Fruit fly (Drosophila melanogaster): ENCODE results near the gene CG7409.

The CG7409 gene

dm6 chr3L:7718561-7719417 is 35.4 kb upstream of the CG7409 start, which contains the start of gene Mcad (continued):
- peak; percentile 94 for TF ChIP-seq CG16779 (tag; optimal IDR thresholded peaks at IDR 0.05)
- TF ChIP-seq fd59A (GFP tag; optimal IDR thresholded peaks at IDR 0.05), result peak; percentile 94
- TF ChIP-seq Gug (GFP tag; IDR thresholded peaks at IDR 0.05), result peak; percentile 86
- TF ChIP-seq dsx (GFP tag; optimal IDR thresholded peaks at IDR 0.05; ENCODE audit: poor library complexity, severe bottlenecking), result peak; percentile 94
- peak; percentile 97 for TF ChIP-seq CG4318 (GFP tag; optimal IDR thresholded peaks at IDR 0.05)
- peak; percentile 89 for TF ChIP-seq CG6163 (GFP tag; IDR thresholded peaks at IDR 0.05)
- TF ChIP-seq Sox102F (GFP tag; optimal IDR thresholded peaks at IDR 0.05), result peak; percentile 97
- TF ChIP-seq Hr39 (GFP tag; optimal IDR thresholded peaks at IDR 0.05), result peak; percentile 91
- TF ChIP-seq CG6792 (GFP tag; optimal IDR thresholded peaks at IDR 0.05), result peak; percentile 97
- peak; percentile 97 for TF ChIP-seq CG8632 (GFP tag; optimal IDR thresholded peaks at IDR 0.05)
- TF ChIP-seq esn (GFP tag; optimal IDR thresholded peaks at IDR 0.05), result peak; percentile 98
- peak; percentile 83 for TF ChIP-seq fd85E (GFP tag; optimal IDR thresholded peaks at IDR 0.05)
- no peak for TF ChIP-seq Hr38 (GFP tag; optimal IDR thresholded peaks at IDR 0.05)
- peak; percentile 92 for TF ChIP-seq cyc (GFP tag; optimal IDR thresholded peaks at IDR 0.05)
- peak; percentile 95 for TF ChIP-seq CG3032 (tag; optimal IDR thresholded peaks at IDR 0.05)
- TF ChIP-seq fkh (GFP tag; optimal IDR thresholded peaks at IDR 0.05), result peak; percentile 46
- peak; percentile 96 for TF ChIP-seq achi (GFP tag; optimal IDR thresholded peaks at IDR 0.05)
- peak; percentile 91 for TF ChIP-seq CG10669 (GFP tag; optimal IDR thresholded peaks at IDR 0.05)
- peak; percentile 95 for TF ChIP-seq CG9139 (GFP tag; optimal IDR thresholded peaks at IDR 0.05)
- peak; percentile 96 for TF ChIP-seq Smox (GFP tag; optimal IDR thresholded peaks at IDR 0.05)
- TF ChIP-seq CG3919 (GFP tag; optimal IDR thresholded peaks at IDR 0.05), result peak; percentile 96
- TF ChIP-seq eg (GFP tag; IDR thresholded peaks at IDR 0.05), result peak; percentile 90
- TF ChIP-seq Eip93F (GFP tag; optimal IDR thresholded peaks at IDR 0.05), result peak; percentile 96
- TF ChIP-seq Ets21C (GFP tag; optimal IDR thresholded peaks at IDR 0.05), result peak; percentile 89
- peak; percentile 98 for TF ChIP-seq CG34406 (GFP tag; optimal IDR thresholded peaks at IDR 0.05)
- peak; percentile 99 for TF ChIP-seq CG32006 (GFP tag; optimal IDR thresholded peaks at IDR 0.05)
- peak; percentile 96 for TF ChIP-seq Sox15 (GFP tag; optimal IDR thresholded peaks at IDR 0.05)
- peak; percentile 95 for TF ChIP-seq Sox14 (GFP tag; optimal IDR thresholded peaks at IDR 0.05)
- TF ChIP-seq CG6854 (GFP tag; optimal IDR thresholded peaks at IDR 0.05), result peak; percentile 96
- peak; percentile 90 for TF ChIP-seq CG1621 (tag; optimal IDR thresholded peaks at IDR 0.05)
- peak; percentile 94 for TF ChIP-seq CG15336 (GFP tag; IDR thresholded peaks at IDR 0.05)
- peak; percentile 94 for TF ChIP-seq vri (GFP tag; optimal IDR thresholded peaks at IDR 0.05)
- peak; percentile 95 for TF ChIP-seq CG8119 (GFP tag; IDR thresholded peaks at IDR 0.05)
- peak; percentile 92 for TF ChIP-seq CG6808 (GFP tag; optimal IDR thresholded peaks at IDR 0.05)
- TF ChIP-seq svp (GFP tag), result peak; percentile 97
- peak; percentile 97 for TF ChIP-seq acj6 (GFP tag; optimal IDR thresholded peaks at IDR 0.05)

- peak; percentile 38 for TF ChIP-seq CG9139 (GFP tag; optimal IDR thresholded peaks at IDR 0.05)
- no peak; the same call in 2 of the 3 replicates for TF ChIP-seq eg (GFP tag; IDR thresholded peaks at IDR 0.05)
- 0 out of 2 replicates have a peak, but pooled peaks have one; percentile 5 for TF ChIP-seq CG15336 (GFP tag; IDR thresholded peaks at IDR 0.05)
- TF ChIP-seq ss (GFP tag; optimal IDR thresholded peaks at IDR 0.05), result peak; percentile 3 to 60
- TF ChIP-seq CG31627 (GFP tag; optimal IDR thresholded peaks at IDR 0.05), result no peak
- TF ChIP-seq CG6276 (GFP tag; optimal IDR thresholded peaks at IDR 0.05), result peak; percentile 10
These were observed 34.8 kb upstream of the CG7409 start for dm6 chr3L:7719418-7719789.
